Fruit fly (Drosophila melanogaster) whole organism, larva: ENCODE data around the gene CG31698.
"Not testable (repeated sequence)": the region's sequence is repeated elsewhere in the genome, so short reads cannot be mapped to it uniquely, and the experiment has no call there.

Source experiments
- noc ChIP-seq: fragments of 200-800 bp; sonication (Bioruptor generic); optimal IDR thresholded peaks from 3 replicates; lab custom pipeline; 2019; ENCODE audit warnings: missing biosample characterization, mild to moderate bottlenecking, missing genetic modification characterization, moderate library complexity

Gene CG31698

dm6 chr2L:3173740-3174139 lies at the start of gene CG31698, which contains the start of gene CG15404:
TSS of gene CG31698 (minus strand) at chr2L:3173840.
TSS of gene CG15404 (plus strand) at chr2L:3173972.
- no peak for TF ChIP-seq noc (tag; lab: Kevin White, UChicago)

- TF ChIP-seq noc (tag; lab: Kevin White, UChicago), result no peak
Observed at dm6 chr2L:3200396-3200795, 26.8 kb upstream of the CG31698 start, which contains the start of gene CG34393. TSS of gene CG34393 (minus strand) at chr2L:3200496.

dm6 chr2L:3199556-3199955 lies 25.9 kb upstream of the CG31698 start:
- no peak for TF ChIP-seq noc (tag; lab: Kevin White, UChicago)

dm6 chr2L:3188875-3189274 lies 15.2 kb upstream of the CG31698 start:
- no peak for TF ChIP-seq noc (tag; lab: Kevin White, UChicago)

dm6 chr2L:3183205-3183604 lies 9.6 kb upstream of the CG31698 start:
- TF ChIP-seq noc (tag; lab: Kevin White, UChicago), result no peak

dm6 chr2L:3179654-3180053 lies 6.0 kb upstream of the CG31698 start:
- TF ChIP-seq noc (tag; lab: Kevin White, UChicago), result no peak

- TF ChIP-seq noc (tag; lab: Kevin White, UChicago), result no peak
Observed at dm6 chr2L:3172745-3173271, 832 bp downstream of the CG31698 start.

dm6 chr2L:3170949-3171579 lies 2.6 kb downstream of the CG31698 start, which contains the start of gene CG44002:
TSS of gene CG44002 (minus strand) at chr2L:3171092.
- TF ChIP-seq noc (tag; lab: Kevin White, UChicago), result no peak

- TF ChIP-seq noc (tag; lab: Kevin White, UChicago), result no peak
Observed at dm6 chr2L:3166710-3167109, 6.9 kb downstream of the CG31698 start.

dm6 chr2L:3165022-3165647 lies 8.5 kb downstream of the CG31698 start:
- TF ChIP-seq noc (tag; lab: Kevin White, UChicago), result no peak

dm6 chr2L:3164257-3165021 lies 9.2 kb downstream of the CG31698 start:
- TF ChIP-seq noc (tag; lab: Kevin White, UChicago), result no peak

dm6 chr2L:3163490-3163889 lies 10.2 kb downstream of the CG31698 start, which contains the start of gene Hydr2:
TSS of gene Hydr2 (plus strand) at chr2L:3163645.
- not testable (repeated sequence) for TF ChIP-seq noc (tag; lab: Kevin White, UChicago)

- TF ChIP-seq noc (tag; lab: Kevin White, UChicago), result no peak
Observed at dm6 chr2L:3159144-3160000, 14.3 kb downstream of the CG31698 start, which contains the start of the genes Mad and gkt. TSS of gene Mad (minus strand) at chr2L:3159643. TSS of gene gkt (plus strand) at chr2L:3159950.

dm6 chr2L:3158260-3159072 lies 15.2 kb downstream of the CG31698 start:
- no peak for TF ChIP-seq noc (tag; lab: Kevin White, UChicago)
